Worm (Caenorhabditis elegans) whole organism, young adult: ENCODE data around the gene Y77E11A.8.

ENCODE experiments used
- C06A6.2 ChIP-seq: fragments of 200-800 bp; sonication (Bioruptor generic); conservative IDR thresholded peaks from 2 replicates; pipeline ENCODE4 v1.3.6; 2022; ENCODE audit warnings: missing genetic modification characterization, missing compliant biosample characterization
- F49E8.2 ChIP-seq: sonication (generic microtip); optimal IDR thresholded peaks from 3 replicates; lab custom pipeline; 2017; ENCODE audit warnings: missing genetic modification characterization, mild to moderate bottlenecking, missing compliant biosample characterization, antibody characterized with exemption, moderate library complexity; ENCODE audit not compliant: insufficient read depth
- ama-1 ChIP-seq, 3 experiments: fragments of 150-350 bp in 1 of 3; sonication (generic microtip) in 2 of 3; optimal IDR thresholded peaks; 2 replicates each; lab custom pipeline; 2014 to 2018; ENCODE audit warnings: missing biosample characterization in 2 of 3, missing genetic modification characterization in 2 of 3, missing genetic modification reagents in 2 of 3
- cebp-2 ChIP-seq: fragments of 200-800 bp; sonication (Bioruptor generic); IDR thresholded peaks from 2 replicates; pipeline ENCODE4 v1.3.6; 2022; ENCODE audit warnings: missing genetic modification characterization, missing compliant biosample characterization
- ceh-100 ChIP-seq: fragments of 200-800 bp; sonication (Bioruptor generic); IDR thresholded peaks from 2 replicates; pipeline ENCODE4 v1.3.6; 2022; ENCODE audit warnings: missing genetic modification reagents, missing genetic modification characterization, missing compliant biosample characterization
- ceh-40 ChIP-seq: fragments of 200-800 bp; sonication (Bioruptor generic); IDR thresholded peaks from 2 replicates; pipeline ENCODE4 v1.3.6; 2022; ENCODE audit warnings: missing genetic modification characterization, missing compliant biosample characterization
- dpl-1 ChIP-seq: fragments of 150-350 bp; optimal IDR thresholded peaks from 2 replicates; lab custom pipeline; 2014; ENCODE audit warnings: missing biosample characterization, missing genetic modification reagents, missing genetic modification characterization
- ets-4 ChIP-seq: fragments of 200-800 bp; sonication (Bioruptor generic); optimal IDR thresholded peaks from 2 replicates; lab custom pipeline; 2018; ENCODE audit warnings: mild to moderate bottlenecking, missing genetic modification characterization, missing compliant biosample characterization
- gei-17 ChIP-seq: fragments of 200-800 bp; sonication (Bioruptor generic); optimal IDR thresholded peaks from 2 replicates; lab custom pipeline; 2018; ENCODE audit warnings: mild to moderate bottlenecking, missing genetic modification characterization, missing compliant biosample characterization
- nfya-1 ChIP-seq: sonication (generic microtip); optimal IDR thresholded peaks from 2 replicates; lab custom pipeline; 2017; ENCODE audit warnings: antibody characterized with exemption, missing compliant biosample characterization, missing genetic modification characterization, borderline replicate concordance; ENCODE audit not compliant: insufficient read depth
- nhr-179 ChIP-seq: sonication (generic microtip); optimal IDR thresholded peaks from 2 replicates; lab custom pipeline; 2016; ENCODE audit warnings: mild to moderate bottlenecking, missing genetic modification characterization, missing compliant biosample characterization
- snpc-1.3 ChIP-seq: sonication (generic microtip); optimal IDR thresholded peaks from 2 replicates; lab custom pipeline; 2017; ENCODE audit warnings: missing genetic modification characterization, mild to moderate bottlenecking, missing compliant biosample characterization, antibody characterized with exemption, moderate library complexity, missing genotype, missing genetic modification reagents; ENCODE audit not compliant: insufficient read depth
- snpc-4 ChIP-seq, 5 experiments: fragments of 150-350 bp in 1 of 5; sonication (generic microtip) in 4 of 5; optimal IDR thresholded peaks; 2 replicates each; lab custom pipeline; 2014 to 2018; ENCODE audit warnings: missing genetic modification characterization in 5 of 5, missing biosample characterization in 3 of 5, antibody characterized with exemption in 2 of 5, mild to moderate bottlenecking in 2 of 5, missing compliant biosample characterization in 2 of 5, missing genotype in 2 of 5, moderate library complexity in 2 of 5, missing genetic modification reagents in 1 of 5
- tbx-9 ChIP-seq: sonication (generic microtip); optimal IDR thresholded peaks from 2 replicates; lab custom pipeline; 2016; ENCODE audit warnings: borderline replicate concordance, missing genetic modification characterization, inconsistent platforms, missing compliant biosample characterization

DNA sequence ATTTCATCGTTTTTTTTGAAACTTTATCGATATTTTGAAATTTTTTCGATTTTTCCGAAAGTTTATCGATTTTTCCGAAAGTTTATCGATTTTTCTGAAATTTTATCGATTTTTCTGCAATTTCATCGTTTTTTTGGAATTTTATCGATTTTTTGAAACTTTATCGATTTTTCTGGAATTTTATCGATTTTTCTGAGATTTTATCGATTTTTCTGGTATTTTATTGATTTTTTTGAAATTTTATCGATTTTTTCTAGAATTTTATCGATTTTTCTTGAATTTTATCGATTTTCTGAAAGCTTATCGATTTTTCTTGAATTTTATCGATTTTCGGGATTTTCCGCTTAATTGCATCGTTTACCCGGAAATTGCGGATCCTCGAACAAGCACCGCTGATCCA, 18.7 kb upstream of the Y77E11A.8 start:
- TF ChIP-seq dpl-1 (GFP tag; lab: Kevin White, UChicago) (no peak), ceh-100 (no peak), C06A6.2 (GFP tag; lab: Robert Waterston, UW) (no peak), nfya-1 (no peak), ets-4 (GFP tag; lab: Kevin White, UChicago) (no peak), snpc-1.3 (no peak), tbx-9 (tag; lab: Kevin White, UChicago) (no peak), ama-1 (optimal IDR thresholded peaks at IDR 0.05; lab: Kevin White, UChicago) (no peak), ama-1 (GFP tag; optimal IDR thresholded peaks at IDR 0.05; lab: Kevin White, UChicago) (no peak), cebp-2 (no peak), snpc-4 (GFP tag; optimal IDR thresholded peaks at IDR 0.05; lab: Kevin White, UChicago) (no peak), snpc-4 (tag; optimal IDR thresholded peaks at IDR 0.05; lab: Kevin White, UChicago) (no peak), gei-17 (no peak), ceh-40 (GFP tag; lab: Robert Waterston, UW) (no peak), F49E8.2 (tag; lab: Kevin White, UChicago) (no peak), nhr-179 (no peak)
